Worm (Caenorhabditis elegans): ENCODE data around the gene coq-5.

DNA sequence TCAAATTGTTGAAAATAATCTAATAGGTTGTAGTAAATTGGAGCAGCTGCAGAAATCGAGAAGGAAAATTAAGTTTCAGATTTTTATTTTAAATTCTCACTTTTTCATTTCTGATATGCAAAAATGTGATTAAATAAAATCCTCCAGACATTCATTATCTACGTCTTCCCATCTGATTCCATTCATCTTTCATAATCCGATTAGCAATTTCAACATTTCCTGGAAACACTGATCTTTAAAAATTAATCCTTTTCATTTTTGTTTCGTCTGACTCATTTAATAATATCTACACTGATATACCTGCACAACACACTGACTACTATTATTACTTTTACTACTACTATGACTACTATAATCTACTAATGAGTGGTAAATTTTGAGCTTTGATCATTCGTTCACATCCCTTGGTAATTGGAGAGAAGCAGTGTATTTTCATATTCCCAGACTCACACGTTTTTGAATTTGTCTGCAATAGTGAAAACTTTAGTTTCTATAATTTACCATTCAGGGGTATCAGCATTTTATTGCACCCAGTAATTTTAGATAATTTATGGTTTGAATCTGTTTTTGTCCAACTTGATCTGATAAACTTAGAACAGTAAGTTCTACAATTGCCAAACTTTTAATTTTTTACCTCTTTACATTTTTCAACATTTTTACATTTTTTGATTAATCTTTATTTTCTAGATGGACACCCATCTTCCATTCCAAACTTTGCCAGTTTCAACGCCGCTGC lies 19.2 kb downstream of the coq-5 start, which contains the start of gene ceh-23:
- TF ChIP-seq lin-15B (tag; optimal IDR thresholded peaks at IDR 0.05) (no peak), ama-1 (optimal IDR thresholded peaks at IDR 0.05) (no peak), tbx-2 (tag; optimal IDR thresholded peaks at IDR 0.05) (no peak), nhr-77 (tag; optimal IDR thresholded peaks at IDR 0.05) (no peak), nhr-237 (tag; optimal IDR thresholded peaks at IDR 0.05) (no peak), elt-3 (tag; optimal IDR thresholded peaks at IDR 0.05) (no peak), snpc-4 (tag; optimal IDR thresholded peaks at IDR 0.05) (no peak), egl-27 (tag; optimal IDR thresholded peaks at IDR 0.05) (no peak), jun-1 (tag; optimal IDR thresholded peaks at IDR 0.05) (no peak), elt-1 (tag; optimal IDR thresholded peaks at IDR 0.05) (no peak)
